Worm (Caenorhabditis elegans): ENCODE measurements around the gene spp-11.

ce11 chrII:6355396-6356346 lies 51.5 kb downstream of the spp-11 start, which contains the start of gene C32D5.11:
- peak; percentile 51 for TF ChIP-seq tbx-2 (tag; optimal IDR thresholded peaks at IDR 0.05)
- no peak for TF ChIP-seq nhr-11 (tag; optimal IDR thresholded peaks at IDR 0.05)
- TF ChIP-seq dve-1 (tag; optimal IDR thresholded peaks at IDR 0.05) = no peak
- no peak for TF ChIP-seq pag-3 (tag; optimal IDR thresholded peaks at IDR 0.05; ENCODE audit: borderline replicate concordance)
- no peak for TF ChIP-seq hlh-13 (GFP tag; optimal IDR thresholded peaks at IDR 0.05)
- peak; percentile 55 for TF ChIP-seq pax-1 (tag; optimal IDR thresholded peaks at IDR 0.05)
- TF ChIP-seq hlh-30 (tag; optimal IDR thresholded peaks at IDR 0.05; ENCODE audit: insufficient read depth) = peak; percentile 38
- no peak for TF ChIP-seq lin-11 (tag; optimal IDR thresholded peaks at IDR 0.05)
- no peak for TF ChIP-seq elt-4 (tag; optimal IDR thresholded peaks at IDR 0.05)
- TF ChIP-seq ceh-48 (tag; optimal IDR thresholded peaks at IDR 0.05) = peak; percentile 23

Data from whole organism, late embryonic.